Worm (Caenorhabditis elegans): ENCODE results near the gene F54D10.9.

F54D10.9 gene

DNA sequence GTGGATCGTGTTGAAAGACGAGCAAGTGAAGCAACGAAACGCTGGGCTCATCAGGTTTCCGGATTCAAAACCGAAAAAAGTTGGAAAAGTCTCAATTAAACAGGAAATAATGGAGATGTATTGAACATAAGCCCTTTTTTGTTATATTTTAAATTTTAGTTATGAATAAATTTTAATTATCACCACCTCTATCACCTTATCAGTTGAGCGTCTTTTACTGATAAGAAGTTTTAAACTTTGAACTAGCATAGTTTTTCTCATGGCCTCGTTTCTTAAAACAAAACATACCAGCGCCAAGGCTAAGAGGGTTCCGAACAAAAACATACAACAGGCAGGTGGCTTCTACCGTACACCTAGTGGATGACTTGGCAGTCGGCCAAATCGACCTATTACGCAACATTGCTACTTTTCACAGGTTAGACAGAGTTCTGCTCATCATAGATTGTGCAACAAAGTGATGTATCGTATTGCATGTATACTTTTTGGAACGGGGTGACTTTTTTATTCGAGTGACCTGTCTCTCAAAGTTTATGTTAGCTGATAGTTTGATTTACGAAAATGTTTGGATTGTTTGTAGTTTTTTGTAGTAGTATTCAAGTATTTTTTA, 43.8 kb downstream of the F54D10.9 start:
- TF ChIP-seq ztf-23 (GFP tag; IDR thresholded peaks at IDR 0.05) (no peak), cog-1 (tag; optimal IDR thresholded peaks at IDR 0.05) (no peak), ref-1 (GFP tag; conservative IDR thresholded peaks at IDR 0.05) (no peak), tab-1 (GFP tag; IDR thresholded peaks at IDR 0.05) (no peak), med-1 (GFP tag; optimal IDR thresholded peaks at IDR 0.05; ENCODE audit: insufficient read depth) (no peak), T22C8.4 (GFP tag; IDR thresholded peaks at IDR 0.05) (no peak), klf-2 (GFP tag; conservative IDR thresholded peaks at IDR 0.05) (no peak), ztf-29 (GFP tag; IDR thresholded peaks at IDR 0.05) (no peak), flt-1 (GFP tag; IDR thresholded peaks at IDR 0.05) (no peak)

DNA sequence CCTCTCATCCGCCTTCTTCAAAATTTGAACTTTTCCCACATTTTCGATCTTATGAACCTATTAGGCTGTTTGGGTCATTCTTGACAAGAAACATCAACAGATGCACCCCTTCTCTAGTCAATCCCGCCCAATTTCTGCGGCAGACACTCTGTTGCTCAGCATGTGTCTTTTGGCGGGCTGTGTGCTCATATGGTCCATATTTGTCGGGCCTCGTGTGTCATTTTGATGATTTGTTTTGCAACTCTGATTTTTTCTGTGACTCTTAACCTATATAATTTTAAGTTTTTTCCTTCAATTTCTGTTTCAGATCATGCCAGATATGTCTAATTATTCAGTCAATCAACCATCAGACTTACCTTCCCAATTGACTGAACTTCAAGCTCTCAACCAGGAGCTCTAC, 45.1 kb downstream of the F54D10.9 start, which contains the start of gene T24E12.13:
TSS of gene T24E12.13 (plus strand) at position 301 of the 400 bp plus-strand sequence.
- no peak for TF ChIP-seq cog-1 (tag; optimal IDR thresholded peaks at IDR 0.05)
- no peak for TF ChIP-seq tab-1 (GFP tag; IDR thresholded peaks at IDR 0.05)
- TF ChIP-seq klf-2 (GFP tag; conservative IDR thresholded peaks at IDR 0.05): no peak
- TF ChIP-seq ref-1 (GFP tag; conservative IDR thresholded peaks at IDR 0.05): no peak
- TF ChIP-seq T22C8.4 (GFP tag; IDR thresholded peaks at IDR 0.05): no peak
- no peak for TF ChIP-seq ztf-29 (GFP tag; IDR thresholded peaks at IDR 0.05)
- TF ChIP-seq ztf-23 (GFP tag; IDR thresholded peaks at IDR 0.05): no peak
- no peak for TF ChIP-seq med-1 (GFP tag; optimal IDR thresholded peaks at IDR 0.05; ENCODE audit: insufficient read depth)
- no peak for TF ChIP-seq flt-1 (GFP tag; IDR thresholded peaks at IDR 0.05)

DNA sequence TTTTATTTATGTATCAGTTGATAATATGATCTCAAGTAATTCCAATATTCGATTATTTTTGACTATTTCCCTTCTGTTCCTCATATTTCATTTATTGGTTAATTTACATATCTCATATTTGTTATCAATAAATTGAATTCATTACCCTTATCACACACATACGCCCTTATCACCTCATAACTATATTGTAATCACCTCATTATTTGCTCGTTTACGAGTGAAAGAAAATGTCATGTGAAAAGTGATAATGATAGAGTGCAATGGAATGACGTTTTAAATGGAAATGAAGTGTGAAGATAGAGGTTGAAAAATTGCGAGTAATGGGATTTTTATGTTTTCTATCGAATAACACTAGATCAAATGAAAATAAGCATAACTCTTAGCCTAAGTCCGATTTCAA, 45.7 kb downstream of the F54D10.9 start:
- TF ChIP-seq flt-1 (GFP tag; IDR thresholded peaks at IDR 0.05) (no peak), cog-1 (tag; optimal IDR thresholded peaks at IDR 0.05) (no peak), med-1 (GFP tag; optimal IDR thresholded peaks at IDR 0.05; ENCODE audit: insufficient read depth) (no peak), klf-2 (GFP tag; conservative IDR thresholded peaks at IDR 0.05) (no peak), tab-1 (GFP tag; IDR thresholded peaks at IDR 0.05) (no peak), T22C8.4 (GFP tag; IDR thresholded peaks at IDR 0.05) (no peak)

DNA sequence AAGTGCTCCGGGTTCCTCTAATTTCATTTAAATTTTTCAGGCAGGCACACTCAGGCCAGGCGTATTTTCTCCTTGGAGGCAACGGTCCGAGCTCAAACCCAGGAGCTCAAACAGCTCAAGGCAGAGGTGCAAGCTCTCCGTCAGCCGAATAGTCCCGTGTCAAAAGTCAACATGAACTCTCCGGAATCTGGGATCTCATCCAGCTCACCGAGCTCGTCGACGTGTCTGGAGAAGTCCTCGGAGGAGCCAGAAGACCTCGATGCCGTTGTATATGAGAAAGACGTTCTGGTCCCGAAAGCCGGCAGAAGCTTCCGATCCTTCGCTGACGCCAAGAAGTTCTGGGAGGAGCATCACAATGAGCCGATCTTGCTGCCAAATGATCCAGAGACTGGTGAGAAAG, 46.5 kb downstream of the F54D10.9 start:
- TF ChIP-seq ref-1 (GFP tag; conservative IDR thresholded peaks at IDR 0.05) (no peak), flt-1 (GFP tag; IDR thresholded peaks at IDR 0.05) (no peak), klf-2 (GFP tag; conservative IDR thresholded peaks at IDR 0.05) (no peak), T22C8.4 (GFP tag; IDR thresholded peaks at IDR 0.05) (no peak), med-1 (GFP tag; optimal IDR thresholded peaks at IDR 0.05; ENCODE audit: insufficient read depth) (no peak), ztf-23 (GFP tag; IDR thresholded peaks at IDR 0.05) (no peak), cog-1 (tag; optimal IDR thresholded peaks at IDR 0.05) (no peak), tab-1 (GFP tag; IDR thresholded peaks at IDR 0.05) (no peak), ztf-29 (GFP tag; IDR thresholded peaks at IDR 0.05) (no peak)

DNA sequence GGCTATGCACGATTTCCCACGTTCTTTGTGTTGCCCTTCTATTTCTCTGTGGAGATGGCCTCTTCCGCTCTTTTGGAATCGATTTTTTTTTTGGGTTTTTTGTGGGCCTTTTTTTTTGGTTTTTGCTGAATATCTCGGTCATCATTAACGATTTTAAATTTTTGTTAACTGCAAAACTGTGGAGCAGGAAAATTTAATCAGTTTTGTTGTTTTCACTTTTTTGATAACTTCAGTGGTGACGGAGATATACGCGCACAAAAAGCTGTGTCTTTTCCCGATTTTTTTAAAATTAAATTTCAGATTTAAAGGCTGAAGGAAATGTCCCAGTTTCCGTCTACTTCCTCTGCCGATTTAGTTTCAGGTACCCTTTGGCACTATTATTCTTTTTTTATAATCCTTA, 47.0 kb downstream of the F54D10.9 start, which contains the start of gene T24E12.1:
TSS of gene T24E12.1 (plus strand) at position 301 of the 400 bp plus-strand sequence.
- TF ChIP-seq cog-1 (tag; optimal IDR thresholded peaks at IDR 0.05) (no peak), klf-2 (GFP tag; conservative IDR thresholded peaks at IDR 0.05) (no peak), ztf-29 (GFP tag; IDR thresholded peaks at IDR 0.05) (no peak), ref-1 (GFP tag; conservative IDR thresholded peaks at IDR 0.05) (no peak), T22C8.4 (GFP tag; IDR thresholded peaks at IDR 0.05) (no peak), flt-1 (GFP tag; IDR thresholded peaks at IDR 0.05) (no peak)

DNA sequence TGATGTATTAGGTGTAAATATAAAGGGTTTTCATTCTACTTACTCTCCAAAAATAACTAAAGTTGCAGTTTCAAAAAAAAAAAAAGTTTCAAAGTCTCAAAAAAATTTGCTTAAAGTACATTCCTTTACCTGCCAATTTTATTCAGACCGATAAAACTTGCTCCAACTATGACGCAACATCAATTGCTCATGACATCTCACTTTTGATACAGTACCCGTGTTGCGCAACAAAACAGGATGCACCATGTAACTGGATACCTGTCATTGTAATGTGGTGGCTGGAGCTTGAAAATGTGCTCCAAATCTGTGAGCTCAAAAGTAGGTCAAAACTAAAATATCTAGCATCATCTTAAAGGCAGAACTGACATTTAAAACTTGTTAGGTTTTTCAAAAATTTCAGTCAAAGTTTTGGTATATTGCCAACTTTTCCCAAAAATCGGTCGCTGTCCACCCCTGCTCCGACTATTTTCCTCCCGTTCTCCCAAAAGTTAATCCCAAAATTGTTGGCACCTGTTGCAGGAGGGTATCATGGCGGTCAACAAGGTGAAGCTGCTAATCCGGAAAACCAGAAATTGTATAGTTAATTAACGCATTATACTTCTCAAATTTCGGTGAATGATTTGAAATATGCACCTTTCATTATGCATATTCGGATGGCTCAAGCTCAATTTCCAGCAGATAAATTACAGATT, 49.8 kb downstream of the F54D10.9 start, which contains the start of gene T24E12.2:
TSS of gene T24E12.2 (plus strand) at position 642 of the 692 bp plus-strand sequence.
- no peak for TF ChIP-seq ztf-29 (GFP tag; IDR thresholded peaks at IDR 0.05)
- no peak for TF ChIP-seq med-1 (GFP tag; optimal IDR thresholded peaks at IDR 0.05; ENCODE audit: insufficient read depth)

DNA sequence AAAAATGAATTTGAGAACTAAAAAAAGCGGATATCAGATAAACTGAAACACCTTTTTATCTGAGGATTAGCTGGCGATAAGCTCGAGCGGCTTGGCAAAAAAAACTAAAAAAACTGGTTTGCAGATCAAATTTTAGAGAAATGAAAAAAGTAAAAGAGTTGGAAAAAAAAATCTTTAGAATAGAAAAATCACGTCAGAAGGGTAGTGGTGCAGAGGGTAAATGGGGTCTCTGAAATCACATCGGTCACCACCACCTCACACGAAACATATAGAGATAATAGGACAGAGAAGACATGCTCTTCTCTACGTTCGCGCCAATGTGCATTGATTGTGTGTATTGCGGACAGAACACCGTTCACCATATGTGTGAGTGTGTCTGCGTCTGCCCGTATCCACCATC, 51.0 kb downstream of the F54D10.9 start:
- TF ChIP-seq med-1 (GFP tag; optimal IDR thresholded peaks at IDR 0.05; ENCODE audit: insufficient read depth) (no peak), T22C8.4 (GFP tag; IDR thresholded peaks at IDR 0.05) (no peak), ref-1 (GFP tag; conservative IDR thresholded peaks at IDR 0.05) (no peak), flt-1 (GFP tag; IDR thresholded peaks at IDR 0.05) (no peak), ztf-23 (GFP tag; IDR thresholded peaks at IDR 0.05) (no peak), klf-2 (GFP tag; conservative IDR thresholded peaks at IDR 0.05) (no peak), tab-1 (GFP tag; IDR thresholded peaks at IDR 0.05) (no peak), cog-1 (tag; optimal IDR thresholded peaks at IDR 0.05) (no peak)
